Worm (Caenorhabditis elegans) whole organism, L2 larva: ENCODE results near the gene T23G4.127.
A peak's percentile ranks its signal among the peaks of the same experiment; 100 is the strongest.

Experiments
- C34F6.9 ChIP-seq: fragments of 150-350 bp; optimal IDR thresholded peaks from 2 replicates; lab custom pipeline; 2014; ENCODE audit warnings: missing biosample characterization, missing genetic modification characterization
- F13H6.1 ChIP-seq: sonication (generic microtip); optimal IDR thresholded peaks from 2 replicates; lab custom pipeline; 2016; ENCODE audit warnings: missing genetic modification characterization, missing compliant biosample characterization
- R02D3.7 ChIP-seq: fragments of 150-350 bp; optimal IDR thresholded peaks from 2 replicates; lab custom pipeline; 2014; ENCODE audit warnings: missing biosample characterization, missing genetic modification characterization
- Y55F3AM.14 ChIP-seq: fragments of 200-800 bp; sonication (Bioruptor generic); optimal IDR thresholded peaks from 2 replicates; lab custom pipeline; 2018; ENCODE audit warnings: mild to moderate bottlenecking, missing genetic modification characterization, missing compliant biosample characterization
- ZK546.5 ChIP-seq: sonication (generic microtip); optimal IDR thresholded peaks from 2 replicates; lab custom pipeline; 2017; ENCODE audit warnings: missing biosample characterization, missing genetic modification characterization
- alr-1 ChIP-seq: fragments of 150-350 bp; optimal IDR thresholded peaks from 2 replicates; lab custom pipeline; 2014; ENCODE audit warnings: missing biosample characterization, missing genetic modification characterization
- aly-2 ChIP-seq: fragments of 150-350 bp; optimal IDR thresholded peaks from 2 replicates; lab custom pipeline; 2014; ENCODE audit warnings: missing biosample characterization, missing genetic modification characterization
- ama-1 ChIP-seq: fragments of 150-350 bp; optimal IDR thresholded peaks from 2 replicates; lab custom pipeline; 2018; ENCODE audit warnings: inconsistent platforms
- blmp-1 ChIP-seq: sonication (generic microtip); optimal IDR thresholded peaks from 2 replicates; lab custom pipeline; 2017; ENCODE audit warnings: missing genetic modification characterization, mild to moderate bottlenecking, missing compliant biosample characterization, antibody characterized with exemption, moderate library complexity; ENCODE audit not compliant: insufficient read depth
- ceh-16 ChIP-seq: fragments of 150-350 bp; optimal IDR thresholded peaks from 2 replicates; lab custom pipeline; 2014; ENCODE audit warnings: missing biosample characterization, missing genetic modification characterization
- ceh-82 ChIP-seq: fragments of 150-350 bp; optimal IDR thresholded peaks from 2 replicates; lab custom pipeline; 2014; ENCODE audit warnings: missing biosample characterization, missing genetic modification characterization
- crh-2 ChIP-seq: sonication (generic microtip); optimal IDR thresholded peaks from 2 replicates; lab custom pipeline; 2017; ENCODE audit warnings: missing biosample characterization, missing genetic modification characterization
- dmd-4 ChIP-seq: sonication (generic microtip); optimal IDR thresholded peaks from 2 replicates; lab custom pipeline; 2017; ENCODE audit warnings: missing biosample characterization, missing genetic modification characterization
- egl-27 ChIP-seq: sonication (generic microtip); optimal IDR thresholded peaks from 3 replicates; lab custom pipeline; 2017; ENCODE audit warnings: missing biosample characterization, missing genetic modification reagents, missing genetic modification characterization
- elt-1 ChIP-seq: fragments of 150-350 bp; optimal IDR thresholded peaks from 2 replicates; lab custom pipeline; 2014; ENCODE audit warnings: missing biosample characterization, missing genetic modification characterization
- elt-3 ChIP-seq: sonication (generic microtip); optimal IDR thresholded peaks from 2 replicates; lab custom pipeline; 2017; ENCODE audit warnings: missing biosample characterization, missing genetic modification characterization
- fos-1 ChIP-seq: fragments of 150-350 bp; optimal IDR thresholded peaks from 2 replicates; lab custom pipeline; 2014; ENCODE audit warnings: missing biosample characterization, missing genetic modification characterization
- gmeb-1 ChIP-seq: fragments of 150-350 bp; optimal IDR thresholded peaks from 2 replicates; lab custom pipeline; 2014; ENCODE audit warnings: missing biosample characterization, missing genetic modification characterization
- lin-11 ChIP-seq: fragments of 150-350 bp; sonication (generic microtip); optimal IDR thresholded peaks from 2 replicates; lab custom pipeline; 2014; ENCODE audit warnings: missing biosample characterization, missing genetic modification characterization, inconsistent platforms, mixed read lengths
- lin-13 ChIP-seq: fragments of 150-350 bp; optimal IDR thresholded peaks from 2 replicates; lab custom pipeline; 2014; ENCODE audit warnings: missing biosample characterization, missing genetic modification reagents, missing genetic modification characterization
- lin-39 ChIP-seq: fragments of 150-350 bp; optimal IDR thresholded peaks from 2 replicates; lab custom pipeline; 2014; ENCODE audit warnings: missing biosample characterization, missing genetic modification reagents, missing genetic modification characterization
- lsy-2 ChIP-seq, 2 experiments: fragments of 150-350 bp in 1 of 2; sonication (generic microtip) in 1 of 2; optimal IDR thresholded peaks; 2 replicates each; lab custom pipeline; 2014 to 2017; ENCODE audit warnings: missing biosample characterization in 2 of 2, missing genetic modification characterization in 2 of 2
- mab-5 ChIP-seq: fragments of 150-350 bp; optimal IDR thresholded peaks from 2 replicates; lab custom pipeline; 2014; ENCODE audit warnings: missing biosample characterization, missing genetic modification characterization
- mbf-1 ChIP-seq: sonication (generic microtip); optimal IDR thresholded peaks from 2 replicates; lab custom pipeline; 2017; ENCODE audit warnings: missing biosample characterization, missing genetic modification characterization
- mdl-1 ChIP-seq, 2 experiments: fragments of 150-350 bp in 1 of 2; sonication (generic microtip) in 1 of 2; optimal IDR thresholded peaks; 2 replicates each; lab custom pipeline; 2017; ENCODE audit warnings: missing biosample characterization in 2 of 2, missing genetic modification characterization in 2 of 2
- nhr-10 ChIP-seq: sonication (generic microtip); optimal IDR thresholded peaks from 2 replicates; lab custom pipeline; 2017; ENCODE audit warnings: missing biosample characterization, missing genetic modification characterization
- nhr-11 ChIP-seq: fragments of 150-350 bp; optimal IDR thresholded peaks from 2 replicates; lab custom pipeline; 2014; ENCODE audit warnings: missing biosample characterization, missing genetic modification characterization
- nhr-12 ChIP-seq: fragments of 150-350 bp; optimal IDR thresholded peaks from 2 replicates; lab custom pipeline; 2014; ENCODE audit warnings: missing biosample characterization, missing genetic modification characterization
- nhr-129 ChIP-seq: fragments of 150-350 bp; optimal IDR thresholded peaks from 2 replicates; lab custom pipeline; 2014; ENCODE audit warnings: missing biosample characterization, missing genetic modification characterization
- nhr-21 ChIP-seq: fragments of 150-350 bp; optimal IDR thresholded peaks from 2 replicates; lab custom pipeline; 2014; ENCODE audit warnings: missing biosample characterization, missing genetic modification characterization
- nhr-23 ChIP-seq: fragments of 150-350 bp; optimal IDR thresholded peaks from 2 replicates; lab custom pipeline; 2014; ENCODE audit warnings: missing biosample characterization, missing genetic modification reagents, missing genetic modification characterization
- nhr-237 ChIP-seq: fragments of 150-350 bp; optimal IDR thresholded peaks from 2 replicates; lab custom pipeline; 2014; ENCODE audit warnings: missing biosample characterization, missing genetic modification characterization
- nhr-25 ChIP-seq: fragments of 150-350 bp; sonication (generic microtip); optimal IDR thresholded peaks from 3 replicates; lab custom pipeline; 2014; ENCODE audit warnings: missing biosample characterization, missing genetic modification characterization
- nhr-6 ChIP-seq: fragments of 150-350 bp; optimal IDR thresholded peaks from 2 replicates; lab custom pipeline; 2014; ENCODE audit warnings: missing biosample characterization, missing genetic modification characterization
- nhr-77 ChIP-seq: fragments of 150-350 bp; optimal IDR thresholded peaks from 2 replicates; lab custom pipeline; 2014; ENCODE audit warnings: missing biosample characterization, missing genetic modification characterization
- peb-1 ChIP-seq: fragments of 150-350 bp; optimal IDR thresholded peaks from 2 replicates; lab custom pipeline; 2014; ENCODE audit warnings: missing biosample characterization, missing genetic modification characterization
- sem-4 ChIP-seq: fragments of 150-350 bp; optimal IDR thresholded peaks from 2 replicates; lab custom pipeline; 2014; ENCODE audit warnings: missing biosample characterization, missing genetic modification reagents, missing genetic modification characterization
- skn-1 ChIP-seq: sonication (generic microtip); optimal IDR thresholded peaks from 2 replicates; lab custom pipeline; 2017; ENCODE audit warnings: missing biosample characterization, missing genetic modification characterization
- sma-3 ChIP-seq: sonication (generic microtip); optimal IDR thresholded peaks from 2 replicates; lab custom pipeline; 2016; ENCODE audit warnings: missing genetic modification reagents, missing genetic modification characterization, missing compliant biosample characterization
- sma-9 ChIP-seq, 2 experiments: fragments of 150-350 bp in 1 of 2; sonication (generic microtip) in 1 of 2; optimal IDR thresholded peaks; 2 replicates each; lab custom pipeline; 2014 to 2016; ENCODE audit warnings: missing genetic modification characterization in 2 of 2, mild to moderate bottlenecking in 1 of 2, missing biosample characterization in 1 of 2, missing compliant biosample characterization in 1 of 2, missing genetic modification reagents in 1 of 2, moderate library complexity in 1 of 2
- snpc-4 ChIP-seq: fragments of 150-350 bp; optimal IDR thresholded peaks from 2 replicates; lab custom pipeline; 2014; ENCODE audit warnings: missing biosample characterization, missing genetic modification characterization
- unc-39 ChIP-seq: fragments of 150-350 bp; optimal IDR thresholded peaks from 2 replicates; lab custom pipeline; 2014; ENCODE audit warnings: missing biosample characterization, missing genetic modification characterization
- unc-55 ChIP-seq: fragments of 150-350 bp; sonication (generic microtip); optimal IDR thresholded peaks from 3 replicates; lab custom pipeline; 2014; ENCODE audit warnings: missing biosample characterization, missing genetic modification reagents, missing genetic modification characterization
- unc-62 ChIP-seq: fragments of 150-350 bp; optimal IDR thresholded peaks from 2 replicates; lab custom pipeline; 2014; ENCODE audit warnings: missing biosample characterization, missing genetic modification reagents, missing genetic modification characterization
- zag-1 ChIP-seq: fragments of 150-350 bp; optimal IDR thresholded peaks from 2 replicates; lab custom pipeline; 2014; ENCODE audit warnings: missing biosample characterization, missing genetic modification characterization
- ztf-1 ChIP-seq: fragments of 200-800 bp; sonication (Bioruptor generic); conservative IDR thresholded peaks from 2 replicates; pipeline ENCODE4 v1.3.6; 2022; ENCODE audit warnings: missing genetic modification characterization, missing compliant biosample characterization
- ztf-11 ChIP-seq: sonication (generic microtip); optimal IDR thresholded peaks from 2 replicates; lab custom pipeline; 2017; ENCODE audit warnings: missing biosample characterization, missing genetic modification characterization
- ztf-4 ChIP-seq: fragments of 150-350 bp; optimal IDR thresholded peaks from 2 replicates; lab custom pipeline; 2014; ENCODE audit warnings: missing biosample characterization, missing genetic modification characterization

Gene T23G4.127

ce11 chrIV:13695720-13696364 lies 2.7 kb downstream of the T23G4.127 start:
- TF ChIP-seq unc-55 (GFP tag; lab: Kevin White, UChicago) (peak; percentile 7), mab-5 (tag; lab: Kevin White, UChicago) (peak; percentile 97), unc-62 (GFP tag; lab: Kevin White, UChicago) (peak; percentile 97), elt-3 (no peak), snpc-4 (tag; lab: Kevin White, UChicago) (no peak), skn-1 (tag; lab: Kevin White, UChicago) (no peak), alr-1 (tag; lab: Kevin White, UChicago) (no peak), mbf-1 (tag; lab: Kevin White, UChicago) (no peak), nhr-10 (tag; lab: Kevin White, UChicago) (no peak), elt-1 (no peak), nhr-6 (tag; lab: Kevin White, UChicago) (no peak), dmd-4 (tag; lab: Kevin White, UChicago) (no peak), nhr-237 (tag; lab: Kevin White, UChicago) (no peak), peb-1 (tag; lab: Kevin White, UChicago) (no peak), mdl-1 (tag; optimal IDR thresholded peaks at IDR 0.05; lab: Kevin White, UChicago) (no peak), ama-1 (lab: Kevin White, UChicago) (no peak), nhr-12 (tag; lab: Kevin White, UChicago) (no peak), fos-1 (no peak), nhr-25 (tag; lab: Kevin White, UChicago) (peak; percentile 42), egl-27 (tag; lab: Kevin White, UChicago) (no peak), Y55F3AM.14 (GFP tag; lab: Kevin White, UChicago) (peak; percentile 33), ztf-4 (no peak), ztf-11 (tag; lab: Kevin White, UChicago) (no peak), gmeb-1 (tag; lab: Kevin White, UChicago) (no peak), nhr-11 (no peak), ceh-82 (tag; lab: Kevin White, UChicago) (no peak), sem-4 (peak; percentile 27), nhr-23 (tag; lab: Kevin White, UChicago) (no peak), lin-11 (no peak), nhr-129 (tag; lab: Kevin White, UChicago) (peak; percentile 78), sma-3 (GFP tag; lab: Kevin White, UChicago) (no peak), zag-1 (tag; lab: Kevin White, UChicago) (peak; percentile 32), ceh-16 (tag; lab: Kevin White, UChicago) (peak; percentile 98), R02D3.7 (tag; lab: Kevin White, UChicago) (no peak), ZK546.5 (tag; lab: Kevin White, UChicago) (no peak), ztf-1 (GFP tag; lab: Robert Waterston, UW) (no peak), C34F6.9 (tag; lab: Kevin White, UChicago) (no peak), crh-2 (tag; lab: Kevin White, UChicago) (peak; percentile 19), lsy-2 (tag; optimal IDR thresholded peaks at IDR 0.05; lab: Kevin White, UChicago) (peak in 1 of 2 experiments; percentile 36), sma-9 (GFP tag; optimal IDR thresholded peaks at IDR 0.05; lab: Kevin White, UChicago) (peak; percentile 37), sma-9 (tag; optimal IDR thresholded peaks at IDR 0.05; lab: Kevin White, UChicago) (no peak), F13H6.1 (tag; lab: Kevin White, UChicago) (peak; percentile 68), lin-13 (no peak), blmp-1 (tag; lab: Kevin White, UChicago) (no peak), lin-39 (tag; lab: Kevin White, UChicago) (peak; percentile 93), unc-39 (tag; lab: Kevin White, UChicago) (no peak), nhr-21 (no peak), nhr-77 (tag; lab: Kevin White, UChicago) (no peak), aly-2 (tag; lab: Kevin White, UChicago) (no peak)
